Fruit fly (Drosophila melanogaster) whole organism, pupa: Measurements from ENCODE around the gene scrib.

ENCODE experiments used
- CG10348 ChIP-seq: fragments of 200-800 bp; sonication (Bioruptor generic); IDR thresholded peaks from 2 replicates; pipeline ENCODE4 v1.3.6; 2022; ENCODE audit warnings: missing biosample characterization, missing genetic modification characterization
- CG12605 ChIP-seq: fragments of 200-800 bp; sonication (Bioruptor generic); IDR thresholded peaks from 2 replicates; pipeline ENCODE4 v1.3.6; 2022; ENCODE audit warnings: missing biosample characterization, missing genetic modification characterization
- CG15710 ChIP-seq: fragments of 200-800 bp; sonication (Bioruptor generic); optimal IDR thresholded peaks from 2 replicates; lab custom pipeline; 2018; ENCODE audit warnings: missing biosample characterization, mild to moderate bottlenecking, missing genetic modification characterization, moderate library complexity
- CG34367 ChIP-seq: fragments of 200-800 bp; sonication (Bioruptor generic); optimal IDR thresholded peaks from 2 replicates; lab custom pipeline; 2018; ENCODE audit warnings: missing biosample characterization, mild to moderate bottlenecking, missing genetic modification characterization
- CG9948 ChIP-seq: fragments of 200-800 bp; sonication (Bioruptor generic); optimal IDR thresholded peaks from 2 replicates; lab custom pipeline; 2018; ENCODE audit warnings: missing biosample characterization, mild to moderate bottlenecking, missing genetic modification characterization, moderate library complexity
- EcR ChIP-seq: fragments of 200-800 bp; sonication (Bioruptor generic); optimal IDR thresholded peaks from 3 replicates; lab custom pipeline; 2019; ENCODE audit warnings: missing biosample characterization, missing genetic modification characterization, mild to moderate bottlenecking, moderate library complexity, missing genetic modification reagents
- Ets98B ChIP-seq: fragments of 200-800 bp; sonication (Bioruptor generic); IDR thresholded peaks from 2 replicates; pipeline ENCODE4 v1.3.6; 2022; ENCODE audit warnings: missing biosample characterization, missing genetic modification characterization
- Pif1A ChIP-seq: fragments of 200-800 bp; sonication (Bioruptor generic); optimal IDR thresholded peaks from 3 replicates; lab custom pipeline; 2016; ENCODE audit warnings: missing biosample characterization, missing genetic modification characterization
- Pif1B ChIP-seq: fragments of 200-800 bp; sonication (Bioruptor generic); optimal IDR thresholded peaks from 3 replicates; lab custom pipeline; 2016; ENCODE audit warnings: missing biosample characterization, missing genetic modification characterization
- Snoo ChIP-seq: fragments of 200-800 bp; sonication (Bioruptor generic); optimal IDR thresholded peaks from 3 replicates; lab custom pipeline; 2017; ENCODE audit warnings: missing biosample characterization, mild to moderate bottlenecking, missing genetic modification characterization, inconsistent platforms
- fd96Ca ChIP-seq: fragments of 200-800 bp; sonication (Bioruptor generic); IDR thresholded peaks from 3 replicates; pipeline ENCODE4 v1.3.6; 2022; ENCODE audit warnings: missing biosample characterization, missing genetic modification characterization
- gl ChIP-seq: fragments of 200-800 bp; sonication (Bioruptor generic); optimal IDR thresholded peaks from 2 replicates; lab custom pipeline; 2018; ENCODE audit warnings: missing biosample characterization, mild to moderate bottlenecking, missing genetic modification characterization

DNA sequence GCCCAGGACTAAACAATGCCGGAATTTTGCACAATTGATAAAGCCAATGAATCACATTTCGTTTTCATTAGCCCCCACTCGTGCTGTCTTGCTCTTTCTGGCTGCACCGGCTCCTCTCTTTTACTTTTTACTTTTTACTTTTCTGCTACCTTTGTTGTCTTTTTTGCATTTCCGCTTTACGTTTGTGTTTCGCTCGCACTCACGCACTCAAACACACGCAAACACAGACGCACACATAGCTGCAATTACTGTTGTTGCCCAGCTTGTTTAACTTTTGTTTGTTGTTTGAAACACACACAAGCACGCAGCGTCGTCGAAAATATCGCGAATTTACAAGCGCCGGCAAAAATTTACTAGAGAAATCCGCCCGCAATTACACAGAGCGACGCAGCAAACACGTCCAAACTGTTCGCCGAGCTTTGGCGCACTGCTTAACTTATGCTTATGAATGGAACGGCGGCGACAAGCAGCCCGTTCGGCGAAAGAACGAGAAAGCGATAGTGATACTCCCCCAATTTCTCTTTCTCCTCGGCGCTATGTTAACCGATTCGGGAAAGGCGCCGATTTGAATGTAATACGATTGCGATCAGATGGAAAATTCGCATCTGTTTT lies 1.2 kb upstream of the scrib start, which contains the start of gene plum:
- TF ChIP-seq EcR (GFP tag; lab: Kevin White, UChicago) (no peak), gl (tag; lab: Kevin White, UChicago) (no peak), CG15710 (peak; percentile 32), CG10348 (GFP tag; lab: Robert Waterston, UW) (no peak), Pif1B (GFP tag; lab: Kevin White, UChicago) (peak; percentile 2), CG12605 (GFP tag; lab: Robert Waterston, UW) (no peak; the same call in 1 of the 2 replicates), fd96Ca (GFP tag; lab: Robert Waterston, UW) (no peak), Pif1A (no peak), Ets98B (GFP tag; lab: Robert Waterston, UW) (peak; percentile 41; the same call in 1 of the 2 replicates), CG34367 (peak; percentile 14), Snoo (tag; lab: Kevin White, UChicago) (no peak), CG9948 (tag; lab: Kevin White, UChicago) (no peak)
